Worm (Caenorhabditis elegans): ENCODE data around the gene ncr-2.

The ncr-2 gene

DNA sequence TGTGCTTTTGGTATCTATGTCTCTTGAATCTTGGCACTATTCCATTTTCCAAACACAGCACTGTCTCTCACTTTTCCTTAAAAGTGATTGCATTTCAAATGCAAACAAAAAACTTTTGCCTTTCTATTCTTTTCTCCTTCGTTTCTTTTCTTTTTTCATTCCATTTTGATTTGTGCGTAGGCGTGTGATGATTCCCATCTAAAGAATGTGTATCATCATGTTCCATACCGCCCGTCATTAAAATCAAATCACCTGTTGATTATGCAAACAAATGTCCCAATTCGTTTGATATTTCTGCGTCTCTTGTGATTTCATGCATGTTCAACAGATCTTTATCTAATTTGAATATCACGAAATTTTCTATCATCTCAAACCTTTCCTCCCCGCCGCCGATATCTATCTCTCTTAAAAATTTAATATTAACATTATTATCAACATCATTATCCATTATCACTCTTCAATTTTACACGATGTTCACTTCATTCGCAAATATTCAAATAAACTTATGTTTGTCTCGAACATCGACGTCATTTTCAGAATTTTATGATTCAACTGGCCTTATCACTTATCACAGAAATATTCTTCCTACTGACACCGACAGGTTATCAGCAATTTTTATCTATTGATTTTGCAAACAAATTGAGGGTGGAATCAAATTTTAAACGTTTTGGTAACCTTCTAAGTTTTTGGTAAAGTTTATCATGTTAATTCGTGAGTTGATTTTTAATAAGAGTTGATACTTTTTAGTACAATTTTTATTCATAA, 33.3 kb downstream of the ncr-2 start:
- TF ChIP-seq lin-39 (tag; optimal IDR thresholded peaks at IDR 0.05), result no peak
- no peak for TF ChIP-seq Y55F3AM.14 (GFP tag; optimal IDR thresholded peaks at IDR 0.05)
- no peak for TF ChIP-seq elt-3 (tag; optimal IDR thresholded peaks at IDR 0.05)
- no peak for TF ChIP-seq dmd-4 (tag; optimal IDR thresholded peaks at IDR 0.05)
- no peak for TF ChIP-seq zag-1 (tag; optimal IDR thresholded peaks at IDR 0.05)
- TF ChIP-seq nhr-25 (tag; optimal IDR thresholded peaks at IDR 0.05), result no peak
- peak; percentile 27 for TF ChIP-seq unc-55 (GFP tag; optimal IDR thresholded peaks at IDR 0.05)
- no peak for TF ChIP-seq sem-4 (tag; optimal IDR thresholded peaks at IDR 0.05)
- TF ChIP-seq lsy-2 (tag; optimal IDR thresholded peaks at IDR 0.05), result no peak
- TF ChIP-seq nhr-23 (tag; optimal IDR thresholded peaks at IDR 0.05), result no peak
- TF ChIP-seq nhr-10 (tag; optimal IDR thresholded peaks at IDR 0.05), result no peak
- no peak for TF ChIP-seq R02D3.7 (tag; optimal IDR thresholded peaks at IDR 0.05)
- no peak for TF ChIP-seq ztf-4 (tag; optimal IDR thresholded peaks at IDR 0.05)
- no peak for TF ChIP-seq nhr-237 (tag; optimal IDR thresholded peaks at IDR 0.05)
- peak; percentile 11 for TF ChIP-seq sma-9 (GFP tag; optimal IDR thresholded peaks at IDR 0.05)
- TF ChIP-seq sma-9 (tag; optimal IDR thresholded peaks at IDR 0.05), result no peak
- peak; percentile 10 for TF ChIP-seq gmeb-1 (tag; optimal IDR thresholded peaks at IDR 0.05)
- peak; percentile 98 for TF ChIP-seq fos-1 (tag; optimal IDR thresholded peaks at IDR 0.05)
- TF ChIP-seq nhr-129 (tag; optimal IDR thresholded peaks at IDR 0.05), result no peak
- TF ChIP-seq snpc-4 (tag; optimal IDR thresholded peaks at IDR 0.05), result no peak
- no peak for TF ChIP-seq peb-1 (tag; optimal IDR thresholded peaks at IDR 0.05)
- TF ChIP-seq ceh-82 (tag; optimal IDR thresholded peaks at IDR 0.05), result no peak
- TF ChIP-seq unc-62 (GFP tag; optimal IDR thresholded peaks at IDR 0.05), result no peak
- TF ChIP-seq ZK546.5 (tag; optimal IDR thresholded peaks at IDR 0.05), result no peak
- no peak for TF ChIP-seq ztf-11 (tag; optimal IDR thresholded peaks at IDR 0.05)
- TF ChIP-seq blmp-1 (tag; optimal IDR thresholded peaks at IDR 0.05; ENCODE audit: insufficient read depth), result no peak
- TF ChIP-seq lin-13 (GFP tag; optimal IDR thresholded peaks at IDR 0.05), result no peak
- no peak for TF ChIP-seq nhr-6 (tag; optimal IDR thresholded peaks at IDR 0.05)
- TF ChIP-seq ceh-16 (tag; optimal IDR thresholded peaks at IDR 0.05), result no peak
- no peak for TF ChIP-seq mbf-1 (tag; optimal IDR thresholded peaks at IDR 0.05)
- TF ChIP-seq crh-2 (tag; optimal IDR thresholded peaks at IDR 0.05), result no peak
- no peak for TF ChIP-seq C34F6.9 (tag; optimal IDR thresholded peaks at IDR 0.05)
- no peak for TF ChIP-seq nhr-11 (tag; optimal IDR thresholded peaks at IDR 0.05)
- no peak for TF ChIP-seq nhr-77 (tag; optimal IDR thresholded peaks at IDR 0.05)

DNA sequence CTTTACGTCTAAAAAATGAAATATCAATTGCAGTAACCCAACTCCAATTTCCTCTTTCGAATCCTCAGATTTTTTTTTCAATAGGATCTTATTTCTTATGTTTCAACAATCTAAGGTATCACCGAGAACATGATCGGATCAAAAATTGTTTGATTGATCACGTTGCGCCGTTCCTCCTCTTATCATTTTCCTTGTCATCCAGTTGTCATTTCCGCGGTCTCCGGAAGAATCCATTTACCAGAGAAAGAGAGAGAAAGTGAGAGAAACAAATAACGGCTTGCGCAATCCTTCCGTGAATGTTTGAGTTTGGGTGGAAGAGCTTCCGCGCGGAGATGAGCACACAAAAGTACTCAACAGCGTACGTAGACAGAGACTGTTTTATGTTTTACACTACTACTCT, 35.1 kb downstream of the ncr-2 start:
- TF ChIP-seq fos-1 (tag; optimal IDR thresholded peaks at IDR 0.05) (peak; percentile 56), mdl-1 (tag; optimal IDR thresholded peaks at IDR 0.05) (no peak)

DNA sequence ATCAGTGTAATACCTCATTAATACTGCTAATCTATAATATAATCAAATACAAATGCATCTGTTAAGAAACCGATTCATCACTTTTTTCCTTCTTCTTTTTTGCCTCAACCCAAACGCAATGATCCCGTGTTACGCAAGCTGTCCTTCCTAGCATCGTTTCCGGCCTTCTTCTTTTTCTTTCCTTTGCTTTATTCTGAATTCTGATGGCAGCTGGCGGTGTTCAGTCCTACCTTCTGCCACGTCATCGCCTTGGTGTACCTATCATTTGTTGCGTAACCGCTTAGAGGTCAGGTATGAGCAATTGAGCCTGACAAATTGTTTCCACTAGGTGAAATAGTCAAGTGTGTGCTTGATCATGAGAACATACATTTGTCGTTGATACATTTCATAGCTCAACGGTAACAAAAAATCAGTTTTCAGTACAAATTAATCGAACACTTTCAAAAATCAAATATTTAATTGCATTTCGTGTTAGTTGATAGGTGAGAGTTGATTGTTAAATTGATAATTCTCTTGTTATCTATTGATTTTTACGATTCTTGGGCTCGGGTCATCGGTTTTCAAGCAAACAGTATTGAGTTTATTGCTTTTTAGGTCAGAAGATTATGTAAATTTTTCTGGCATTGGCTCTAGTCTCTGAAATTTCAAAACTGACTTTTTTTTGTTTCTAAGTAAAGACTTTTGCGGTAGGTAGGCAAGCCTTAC, 40.2 kb downstream of the ncr-2 start:
- no peak for TF ChIP-seq aly-2 (tag; optimal IDR thresholded peaks at IDR 0.05)
- TF ChIP-seq egl-27 (tag; optimal IDR thresholded peaks at IDR 0.05), result no peak
- TF ChIP-seq fos-1 (tag; optimal IDR thresholded peaks at IDR 0.05), result peak; percentile 24
- no peak for TF ChIP-seq ztf-1 (GFP tag; conservative IDR thresholded peaks at IDR 0.05)
- no peak for TF ChIP-seq gmeb-1 (tag; optimal IDR thresholded peaks at IDR 0.05)
- TF ChIP-seq blmp-1 (tag; optimal IDR thresholded peaks at IDR 0.05; ENCODE audit: insufficient read depth), result no peak

DNA sequence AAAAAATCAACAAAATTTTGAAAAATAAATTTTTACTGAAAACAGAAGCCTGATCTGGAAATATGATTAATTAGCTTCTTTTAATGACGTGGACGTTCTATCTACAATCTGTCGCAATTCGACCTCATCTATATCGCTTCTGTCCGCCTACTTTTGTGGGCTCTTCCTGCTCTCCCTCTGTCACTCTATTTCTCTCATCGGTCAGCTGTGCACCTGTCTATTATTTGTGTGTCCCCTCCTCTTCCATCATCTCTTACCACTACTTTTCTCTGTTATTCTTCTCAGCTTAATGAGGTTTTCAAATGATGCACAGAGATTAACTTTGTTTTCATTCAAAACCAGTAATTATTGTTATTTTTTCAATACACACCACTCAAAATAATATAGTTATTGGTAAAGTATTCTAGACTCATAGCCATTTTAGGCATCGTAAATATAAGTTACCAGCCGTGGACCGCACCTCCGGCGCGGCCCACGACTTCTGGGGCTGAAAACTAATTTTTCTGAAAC, 41.0 kb downstream of the ncr-2 start:
- no peak for TF ChIP-seq nhr-25 (tag; optimal IDR thresholded peaks at IDR 0.05)
- no peak for TF ChIP-seq nhr-129 (tag; optimal IDR thresholded peaks at IDR 0.05)
- TF ChIP-seq nhr-77 (tag; optimal IDR thresholded peaks at IDR 0.05), result no peak
- no peak for TF ChIP-seq ama-1 (optimal IDR thresholded peaks at IDR 0.05)
- no peak for TF ChIP-seq sem-4 (tag; optimal IDR thresholded peaks at IDR 0.05)
- no peak for TF ChIP-seq ztf-1 (GFP tag; conservative IDR thresholded peaks at IDR 0.05)
- TF ChIP-seq blmp-1 (tag; optimal IDR thresholded peaks at IDR 0.05; ENCODE audit: insufficient read depth), result no peak

Data from whole organism, L2 larva.